Fruit fly (Drosophila melanogaster) whole organism, embryonic: ENCODE measurements around the gene CG4953.

Source experiments
- ATbp ChIP-seq: fragments of 200-800 bp; sonication (Bioruptor generic); optimal IDR thresholded peaks from 2 replicates; lab custom pipeline; 2017; ENCODE audit warnings: missing biosample characterization, mild to moderate bottlenecking, missing genetic modification characterization, missing genetic modification reagents
- B-H1 ChIP-seq: fragments of 200-800 bp; sonication (Bioruptor generic); IDR thresholded peaks from 3 replicates; pipeline ENCODE4 v1.3.6; 2022; ENCODE audit warnings: missing biosample characterization, missing genetic modification characterization
- CG1024 ChIP-seq: fragments of 200-800 bp; sonication (Bioruptor generic); IDR thresholded peaks from 2 replicates; pipeline ENCODE4 v1.3.6; 2022; ENCODE audit warnings: missing biosample characterization, missing genetic modification characterization
- CG11456 ChIP-seq: fragments of 200-800 bp; sonication (Bioruptor generic); IDR thresholded peaks from 3 replicates; pipeline ENCODE4 v1.3.6; 2022; ENCODE audit warnings: missing biosample characterization, missing genetic modification characterization
- CG11695 ChIP-seq: fragments of 200-800 bp; sonication (Bioruptor generic); IDR thresholded peaks from 3 replicates; pipeline ENCODE4 v1.3.6; 2022; ENCODE audit warnings: missing biosample characterization, missing genetic modification characterization
- CG11723 ChIP-seq: fragments of 200-800 bp; sonication (Bioruptor generic); optimal IDR thresholded peaks from 2 replicates; lab custom pipeline; 2017; ENCODE audit warnings: missing biosample characterization, mild to moderate bottlenecking, missing genetic modification characterization
- CG12299 ChIP-seq: fragments of 200-800 bp; sonication (Bioruptor generic); optimal IDR thresholded peaks from 2 replicates; lab custom pipeline; 2018; ENCODE audit warnings: missing biosample characterization, mild to moderate bottlenecking, missing genetic modification characterization
- CG12659 ChIP-seq: fragments of 200-800 bp; sonication (Bioruptor generic); optimal IDR thresholded peaks from 3 replicates; lab custom pipeline; 2017; ENCODE audit warnings: mild to moderate bottlenecking, missing biosample characterization, missing genetic modification reagents, missing genetic modification characterization
- CG14710 ChIP-seq: fragments of 200-800 bp; sonication (Bioruptor generic); optimal IDR thresholded peaks from 3 replicates; lab custom pipeline; 2019; ENCODE audit warnings: missing biosample characterization, mild to moderate bottlenecking, missing genetic modification characterization, moderate library complexity
- CG15073 ChIP-seq: fragments of 200-800 bp; sonication (Bioruptor generic); optimal IDR thresholded peaks from 2 replicates; lab custom pipeline; 2016; ENCODE audit warnings: missing biosample characterization, missing genetic modification characterization
- CG17802 ChIP-seq: fragments of 200-800 bp; sonication (Bioruptor generic); optimal IDR thresholded peaks from 2 replicates; lab custom pipeline; 2018; ENCODE audit warnings: missing biosample characterization, mild to moderate bottlenecking, missing genetic modification characterization, moderate library complexity
- CG18262 ChIP-seq: fragments of 200-800 bp; optimal IDR thresholded peaks from 3 replicates; lab custom pipeline; 2019; ENCODE audit warnings: missing biosample characterization, mild to moderate bottlenecking, missing genetic modification characterization, moderate library complexity
- CG32767 ChIP-seq: fragments of 200-800 bp; sonication (Bioruptor generic); IDR thresholded peaks from 2 replicates; pipeline ENCODE4 v1.3.6; 2022; ENCODE audit warnings: missing biosample characterization, missing genetic modification characterization
- CG4617 ChIP-seq: fragments of 200-800 bp; sonication (Bioruptor generic); optimal IDR thresholded peaks from 3 replicates; lab custom pipeline; 2016; ENCODE audit warnings: missing biosample characterization, missing genetic modification characterization, borderline replicate concordance
- CG6791 ChIP-seq: fragments of 200-800 bp; sonication (Bioruptor generic); IDR thresholded peaks from 3 replicates; pipeline ENCODE4 v1.3.6; 2022; ENCODE audit warnings: missing biosample characterization, missing genetic modification characterization; ENCODE audit not compliant: partially characterized antibody
- CG7271 ChIP-seq: fragments of 200-800 bp; sonication (Bioruptor generic); optimal IDR thresholded peaks from 2 replicates; lab custom pipeline; 2018; ENCODE audit warnings: missing biosample characterization, mild to moderate bottlenecking, missing genetic modification characterization, moderate library complexity
- CG7357 ChIP-seq: fragments of 200-800 bp; sonication (Bioruptor generic); IDR thresholded peaks from 3 replicates; pipeline ENCODE4 v1.3.6; 2022; ENCODE audit warnings: missing biosample characterization, missing genetic modification characterization
- CG8359 ChIP-seq: fragments of 200-800 bp; sonication (Bioruptor generic); optimal IDR thresholded peaks from 2 replicates; lab custom pipeline; 2017; ENCODE audit warnings: missing biosample characterization, mild to moderate bottlenecking, missing genetic modification characterization, borderline replicate concordance
- CG9215 ChIP-seq: fragments of 200-800 bp; sonication (Bioruptor generic); IDR thresholded peaks from 2 replicates; pipeline ENCODE4 v1.3.6; 2022; ENCODE audit warnings: missing biosample characterization, missing genetic modification characterization
- CG9876 ChIP-seq: fragments of 200-800 bp; sonication (Bioruptor generic); optimal IDR thresholded peaks from 2 replicates; lab custom pipeline; 2016; ENCODE audit warnings: missing biosample characterization, missing genetic modification characterization
- Doc3 ChIP-seq: fragments of 200-800 bp; sonication (Bioruptor generic); IDR thresholded peaks from 3 replicates; pipeline ENCODE4 v1.3.6; 2022; ENCODE audit warnings: missing biosample characterization, missing genetic modification characterization; ENCODE audit not compliant: partially characterized antibody
- Fer1 ChIP-seq: fragments of 200-800 bp; sonication (Bioruptor generic); optimal IDR thresholded peaks from 2 replicates; lab custom pipeline; 2017; ENCODE audit warnings: missing biosample characterization, mild to moderate bottlenecking, missing genetic modification characterization
- HLH3B ChIP-seq: fragments of 200-800 bp; sonication (Bioruptor generic); IDR thresholded peaks from 2 replicates; pipeline ENCODE4 v1.3.6; 2022; ENCODE audit warnings: missing biosample characterization, missing genetic modification characterization
- Lhr ChIP-seq: fragments of 200-800 bp; sonication (Bioruptor generic); optimal IDR thresholded peaks from 3 replicates; lab custom pipeline; 2017; ENCODE audit warnings: mild to moderate bottlenecking, missing biosample characterization, missing genetic modification reagents, missing genetic modification characterization
- MESR4 ChIP-seq: fragments of 200-800 bp; sonication (Bioruptor generic); optimal IDR thresholded peaks from 2 replicates; lab custom pipeline; 2018; ENCODE audit warnings: missing biosample characterization, mild to moderate bottlenecking, missing genetic modification characterization, moderate library complexity
- Pdp1 ChIP-seq, 2 experiments: fragments of 200-800 bp; sonication (Bioruptor generic); optimal IDR thresholded peaks; 3 replicates each; lab custom pipeline; 2016; ENCODE audit warnings: missing biosample characterization in 2 of 2, missing genetic modification characterization in 2 of 2, mild to moderate bottlenecking in 1 of 2, moderate library complexity in 1 of 2
- Sox100B ChIP-seq: fragments of 200-800 bp; sonication (Bioruptor generic); optimal IDR thresholded peaks from 3 replicates; lab custom pipeline; 2018; ENCODE audit warnings: missing biosample characterization, mild to moderate bottlenecking, missing genetic modification characterization
- Sox102F ChIP-seq: fragments of 200-800 bp; sonication (Bioruptor generic); optimal IDR thresholded peaks from 2 replicates; lab custom pipeline; 2018; ENCODE audit warnings: missing biosample characterization, mild to moderate bottlenecking, missing genetic modification characterization, moderate library complexity
- ash1 ChIP-seq: fragments of 200-800 bp; sonication (Bioruptor generic); optimal IDR thresholded peaks from 2 replicates; lab custom pipeline; 2018; ENCODE audit warnings: missing biosample characterization, mild to moderate bottlenecking, missing genetic modification characterization
- cas ChIP-seq: fragments of 200-800 bp; sonication (Bioruptor generic); IDR thresholded peaks from 2 replicates; pipeline ENCODE4 v1.3.6; 2022; ENCODE audit warnings: missing biosample characterization, missing genetic modification characterization
- crp ChIP-seq, 2 experiments: fragments of 200-800 bp; sonication (Bioruptor generic); optimal IDR thresholded peaks; 2 replicates in 1 of 2; 3 replicates in 1 of 2; lab custom pipeline; 2017; ENCODE audit warnings: missing biosample characterization in 2 of 2, missing genetic modification characterization in 2 of 2, mild to moderate bottlenecking in 1 of 2, moderate library complexity in 1 of 2
- dan ChIP-seq: fragments of 200-800 bp; sonication (Bioruptor generic); IDR thresholded peaks from 2 replicates; pipeline ENCODE4 v1.3.6; 2022; ENCODE audit warnings: missing biosample characterization, missing genetic modification characterization
- dmrt99B ChIP-seq: fragments of 200-800 bp; sonication (Bioruptor generic); optimal IDR thresholded peaks from 2 replicates; lab custom pipeline; 2018; ENCODE audit warnings: missing biosample characterization, mild to moderate bottlenecking, missing genetic modification characterization, moderate library complexity
- ems ChIP-seq: fragments of 200-800 bp; sonication (Bioruptor generic); optimal IDR thresholded peaks from 3 replicates; lab custom pipeline; 2016; ENCODE audit warnings: missing biosample characterization, missing genetic modification characterization
- en ChIP-seq: fragments of 200-800 bp; sonication (Bioruptor generic); optimal IDR thresholded peaks from 2 replicates; lab custom pipeline; 2016; ENCODE audit warnings: missing biosample characterization, missing genetic modification characterization
- fru ChIP-seq: fragments of >200 bp; optimal IDR thresholded peaks from 2 replicates; lab custom pipeline; 2017
- gce ChIP-seq: fragments of 200-800 bp; sonication (Bioruptor generic); IDR thresholded peaks from 3 replicates; pipeline ENCODE4 v1.3.6; 2022; ENCODE audit warnings: missing biosample characterization, missing genetic modification characterization
- gfzf ChIP-seq: fragments of 200-800 bp; sonication (Bioruptor generic); optimal IDR thresholded peaks from 2 replicates; lab custom pipeline; 2016; ENCODE audit warnings: missing biosample characterization, mild to moderate bottlenecking, missing genetic modification characterization, moderate library complexity
- insv ChIP-seq, 2 experiments: fragments of 200-800 bp; sonication (Bioruptor generic); optimal IDR thresholded peaks; 3 replicates each; lab custom pipeline; 2016 to 2018; ENCODE audit warnings: missing biosample characterization in 2 of 2, missing genetic modification characterization in 2 of 2
- knrl ChIP-seq: fragments of 200-800 bp; sonication (Bioruptor generic); IDR thresholded peaks from 3 replicates; pipeline ENCODE4 v1.3.6; 2022; ENCODE audit warnings: missing biosample characterization, missing genetic modification characterization; ENCODE audit not compliant: partially characterized antibody
- lola ChIP-seq, 3 experiments: fragments of >200 bp in 2 of 3; fragments of 200-800 bp in 1 of 3; sonication (Bioruptor generic) in 1 of 3; optimal IDR thresholded peaks; 2 replicates each; lab custom pipeline; 2017 to 2019; ENCODE audit warnings: missing biosample characterization in 3 of 3, missing genetic modification characterization in 3 of 3, mild to moderate bottlenecking in 1 of 3, moderate library complexity in 1 of 3
- oc ChIP-seq: fragments of 200-800 bp; sonication (Bioruptor generic); optimal IDR thresholded peaks from 2 replicates; lab custom pipeline; 2018; ENCODE audit warnings: missing biosample characterization, mild to moderate bottlenecking, missing genetic modification characterization, moderate library complexity
- sens ChIP-seq: fragments of 200-800 bp; sonication (Bioruptor generic); peaks from one replicate; lab custom pipeline; 2016; ENCODE audit warnings: missing biosample characterization, missing genetic modification characterization
- slbo ChIP-seq: fragments of 200-800 bp; sonication (Bioruptor generic); IDR thresholded peaks from 2 replicates; pipeline ENCODE4 v1.3.6; 2022; ENCODE audit warnings: missing biosample characterization, missing genetic modification characterization
- wek ChIP-seq: fragments of 200-800 bp; sonication (Bioruptor generic); optimal IDR thresholded peaks from 3 replicates; lab custom pipeline; 2018; ENCODE audit warnings: missing biosample characterization, mild to moderate bottlenecking, missing genetic modification characterization, moderate library complexity

CG4953 gene

DNA sequence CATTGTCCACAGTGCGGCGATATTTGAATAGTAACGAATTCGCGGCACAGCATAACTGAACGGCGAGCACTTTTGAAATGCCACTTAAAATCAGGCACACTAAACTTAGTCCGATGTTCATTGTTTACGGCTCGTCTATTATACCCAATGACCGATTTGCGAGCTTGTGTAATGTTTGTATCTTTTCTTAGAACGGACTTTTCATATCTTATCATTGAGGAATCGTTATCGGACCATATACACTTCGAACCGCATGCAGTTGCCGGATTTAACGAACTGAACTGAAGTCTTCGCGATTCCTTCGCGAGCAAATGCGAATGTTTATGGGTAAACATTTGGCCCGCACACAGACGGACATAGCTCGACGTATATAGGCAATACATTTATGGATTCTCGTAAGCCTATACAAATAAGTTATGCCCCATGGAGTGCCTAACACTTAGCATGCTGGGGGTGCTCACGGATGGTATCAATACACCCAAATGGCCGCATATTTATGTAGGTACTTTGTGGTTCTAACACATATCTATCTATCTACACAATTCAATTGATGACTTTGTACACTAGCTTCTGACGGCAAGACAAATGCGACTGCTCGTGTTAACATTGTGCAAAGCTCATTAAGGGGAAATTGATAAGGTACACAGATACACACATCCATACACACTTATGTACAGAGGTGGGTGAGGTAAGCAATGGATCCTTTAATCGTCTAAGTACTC, 28.6 kb upstream of the CG4953 start, which contains the start of gene mthl15 (continued):
- no peak for TF ChIP-seq CG7357 (GFP tag; lab: Robert Waterston, UW)
- TF ChIP-seq insv (GFP tag; optimal IDR thresholded peaks at IDR 0.05; lab: Kevin White, UChicago), result no peak
- no peak for TF ChIP-seq CG15073
- TF ChIP-seq, all 482 proteins: peak for 50

DNA sequence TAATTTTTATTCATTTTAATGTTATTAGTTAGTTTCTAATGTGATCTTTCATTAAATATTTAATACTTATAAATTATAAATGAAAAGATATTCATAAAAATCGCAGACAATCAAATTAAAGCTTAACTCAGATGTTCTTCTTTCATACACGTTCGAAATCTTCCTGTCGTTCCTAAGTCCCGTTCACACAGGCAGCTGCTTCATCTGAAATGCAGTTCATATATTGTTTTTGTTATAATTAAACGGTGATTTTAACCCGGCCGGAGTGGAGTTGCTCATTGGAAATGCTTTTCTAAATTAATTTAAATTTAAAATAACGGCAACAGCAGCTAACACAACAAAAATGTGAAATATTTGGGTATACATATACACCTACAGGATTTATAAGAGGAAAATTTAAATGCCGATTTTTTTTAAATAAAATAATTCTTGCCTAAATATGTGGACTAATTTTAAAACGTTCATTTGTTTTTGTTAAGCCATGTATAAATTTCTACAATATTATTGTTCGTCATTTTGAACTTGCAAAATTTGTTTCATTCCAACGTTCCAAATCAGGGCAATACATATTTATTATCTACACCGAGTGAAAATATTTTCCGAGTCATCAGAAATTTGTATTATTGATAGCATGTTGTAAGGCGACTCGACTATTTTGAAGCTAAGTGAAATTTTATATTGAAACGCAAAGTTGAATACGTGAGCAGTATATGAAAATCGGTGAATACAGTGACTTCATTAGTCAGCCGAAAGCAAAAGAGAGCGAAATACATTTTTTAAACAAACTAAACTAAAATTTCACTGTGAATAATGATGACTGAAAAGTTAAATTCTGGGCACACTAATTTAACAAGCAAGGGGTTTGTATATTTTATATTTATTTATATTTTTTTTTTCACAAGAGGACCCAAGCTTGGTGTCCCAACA, 27.5 kb upstream of the CG4953 start, which contains the start of gene me31B:
Gene me31B, plus strand, starts transcription at position 616 of the 927 bp plus-strand sequence.
- TF ChIP-seq CG7271 (tag; lab: Kevin White, UChicago), result no peak
- TF ChIP-seq CG11723 (GFP tag; lab: Kevin White, UChicago), result peak; percentile 97
- no peak for TF ChIP-seq oc (tag; lab: Kevin White, UChicago)
- no peak for TF ChIP-seq gce (GFP tag; lab: Robert Waterston, UW)
- TF ChIP-seq CG9876, result no peak
- no peak for TF ChIP-seq CG11456
- no peak for TF ChIP-seq HLH3B (GFP tag; lab: Robert Waterston, UW)
- TF ChIP-seq CG14710, result peak; percentile 33
- TF ChIP-seq Pdp1 (GFP tag; optimal IDR thresholded peaks at IDR 0.05; lab: Kevin White, UChicago), result peak in 1 of 2 experiments; percentile 15
- TF ChIP-seq CG17802 (tag; lab: Kevin White, UChicago), result peak; percentile 96
- TF ChIP-seq knrl (GFP tag; lab: Robert Waterston, UW), result no peak
- peak; percentile 40 for TF ChIP-seq gfzf (GFP tag; lab: Kevin White, UChicago)
- no peak for TF ChIP-seq CG9215 (GFP tag; lab: Robert Waterston, UW)
- TF ChIP-seq dmrt99B (tag; lab: Kevin White, UChicago), result no peak
- TF ChIP-seq Fer1 (GFP tag; lab: Kevin White, UChicago), result no peak
- TF ChIP-seq CG1024 (GFP tag; lab: Robert Waterston, UW), result peak; percentile 93
- TF ChIP-seq CG6791 (GFP tag; lab: Robert Waterston, UW), result no peak
- peak in 1 of 3 experiments; percentile 26 for TF ChIP-seq lola (GFP tag; optimal IDR thresholded peaks at IDR 0.05; lab: Kevin White, UChicago)
- peak; percentile 7 for TF ChIP-seq Lhr (GFP tag; lab: Kevin White, UChicago)
- TF ChIP-seq CG12299, result no peak
- no peak for TF ChIP-seq fru (lab: Kevin White, UChicago)
- no peak for TF ChIP-seq slbo (GFP tag; lab: Robert Waterston, UW)
- TF ChIP-seq CG12659 (GFP tag; lab: Kevin White, UChicago), result peak; percentile 49
- peak; percentile 9 for TF ChIP-seq sens
- TF ChIP-seq dan (GFP tag; lab: Robert Waterston, UW), result no peak
- no peak for TF ChIP-seq CG11695 (GFP tag; lab: Robert Waterston, UW)
- no peak for TF ChIP-seq cas
- TF ChIP-seq ems (GFP tag; lab: Kevin White, UChicago), result no peak
- peak; percentile 74 for TF ChIP-seq MESR4 (GFP tag; lab: Kevin White, UChicago)
- TF ChIP-seq ATbp (GFP tag; lab: Kevin White, UChicago), result no peak
- peak; percentile 25 for TF ChIP-seq Sox100B (GFP tag; lab: Kevin White, UChicago)
- TF ChIP-seq en, result no peak
- peak; percentile 73 for TF ChIP-seq CG4617 (GFP tag; lab: Kevin White, UChicago)
- no peak for TF ChIP-seq Doc3 (GFP tag; lab: Robert Waterston, UW)
- TF ChIP-seq CG32767 (GFP tag; lab: Robert Waterston, UW), result no peak
- TF ChIP-seq wek, result no peak
- TF ChIP-seq ash1, result no peak
- TF ChIP-seq CG8359 (GFP tag; lab: Kevin White, UChicago), result peak; percentile 3
- no peak for TF ChIP-seq B-H1 (GFP tag; lab: Robert Waterston, UW)
- no peak for TF ChIP-seq Sox102F
- TF ChIP-seq CG18262 (tag; lab: Kevin White, UChicago), result peak; percentile 15
- TF ChIP-seq crp (GFP tag; optimal IDR thresholded peaks at IDR 0.05; lab: Kevin White, UChicago), result peak in 1 of 2 experiments; percentile 35
